Fruit fly (Drosophila melanogaster) ovary, adult (tissue): ENCODE measurements around the gene CG13008.

ENCODE experiments used
- CG17801 ChIP-seq: fragments of 200-800 bp; optimal IDR thresholded peaks from 2 replicates; lab custom pipeline; 2019; ENCODE audit warnings: missing biosample characterization, mild to moderate bottlenecking, missing genetic modification characterization, moderate library complexity; ENCODE audit not compliant: partially characterized antibody

Gene CG13008

DNA sequence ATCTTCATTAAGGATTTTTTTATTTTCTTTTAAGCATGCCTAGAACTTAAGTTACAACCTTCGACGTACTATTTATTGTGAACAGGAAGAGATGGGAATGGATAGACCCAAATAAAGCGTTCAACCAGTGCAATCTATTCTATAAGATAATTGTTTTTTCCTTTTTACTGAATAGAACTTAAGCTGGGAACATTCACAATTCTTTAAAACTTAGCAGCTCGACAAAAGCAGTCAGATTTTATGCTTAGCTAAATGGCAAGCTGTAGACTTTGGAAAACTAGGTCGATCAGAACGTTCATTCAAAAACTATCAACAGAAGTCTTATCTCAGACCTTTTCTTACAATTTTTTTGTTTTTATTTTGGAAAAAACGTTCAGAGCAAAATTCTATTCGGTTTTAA, at the start of gene CG13008:
TSS of gene CG13008 (plus strand) at position 301 of the 400 bp plus-strand sequence.
- TF ChIP-seq CG17801 (GFP tag; lab: Kevin White, UChicago): no peak

DNA sequence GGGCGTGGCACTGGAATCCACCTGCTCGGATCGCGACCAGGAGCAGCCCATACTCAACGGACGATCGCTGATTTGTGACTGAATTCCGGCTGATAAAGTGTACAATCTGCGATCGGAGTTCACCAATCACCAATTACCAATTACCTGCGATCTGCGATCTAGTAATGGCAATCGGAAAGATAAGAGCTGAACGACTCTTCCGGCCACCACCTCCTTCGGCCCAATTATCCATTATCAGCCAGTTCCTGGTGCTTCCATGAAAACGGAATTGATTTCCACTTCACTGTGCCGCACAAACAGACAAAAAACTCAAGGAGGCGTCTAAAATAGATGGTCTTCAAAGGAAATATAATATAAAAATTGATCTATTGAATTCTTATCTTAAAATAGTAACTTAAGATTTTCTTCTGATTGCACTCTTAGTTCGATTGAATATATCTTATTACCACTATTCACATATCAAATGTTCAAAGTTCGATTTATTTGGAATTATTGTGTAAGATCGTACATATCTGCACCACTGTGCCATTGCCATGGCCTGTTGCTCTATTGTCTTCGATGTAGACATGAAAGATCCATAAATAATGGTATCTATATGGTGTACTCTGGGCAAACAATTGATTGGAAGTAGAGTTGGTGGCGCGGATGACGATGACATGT, 46.6 kb upstream of the CG13008 start, which contains the start of gene CG15865:
TSS of gene CG15865 (minus strand) at position 51 of the 660 bp plus-strand sequence.
- TF ChIP-seq CG17801 (GFP tag; lab: Kevin White, UChicago): no peak

DNA sequence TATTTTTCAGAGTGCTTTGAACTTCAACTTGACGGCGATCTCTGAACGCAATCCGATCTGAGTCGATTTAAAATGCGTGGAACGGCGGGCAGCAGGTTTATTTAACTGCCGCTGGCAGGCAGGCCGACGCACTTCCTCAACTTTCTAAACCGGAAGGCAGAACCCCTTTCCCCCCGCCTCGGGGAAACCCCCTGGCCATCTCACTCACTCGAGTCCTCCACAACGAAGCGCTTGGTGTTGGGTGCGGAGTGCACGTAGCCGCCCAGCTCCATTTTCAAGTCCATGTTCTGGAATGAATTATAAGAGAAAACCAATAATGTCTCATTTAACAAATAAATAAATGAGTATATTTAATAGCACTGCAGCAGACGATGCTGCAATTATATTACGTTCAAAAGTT, 41.3 kb upstream of the CG13008 start:
- TF ChIP-seq CG17801 (GFP tag; lab: Kevin White, UChicago): no peak

DNA sequence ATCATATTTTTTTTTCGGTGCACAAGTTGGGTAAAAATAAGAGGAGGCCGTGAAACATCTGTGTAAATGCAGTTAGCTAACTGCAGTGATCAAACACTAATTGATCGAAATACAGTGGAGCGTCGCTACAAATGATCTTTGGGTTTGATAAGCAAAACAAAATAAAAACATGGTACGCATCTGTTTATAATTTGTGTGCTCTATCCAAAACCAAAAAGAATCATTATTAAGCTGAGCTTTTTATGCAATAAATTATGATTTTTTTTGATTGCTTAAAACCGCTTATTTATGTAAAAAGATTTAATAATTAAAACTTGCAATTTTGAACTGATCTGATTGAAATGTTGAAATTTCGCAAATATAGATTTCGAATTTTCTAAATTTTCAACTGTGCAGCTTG, 40.8 kb upstream of the CG13008 start:
- TF ChIP-seq CG17801 (GFP tag; lab: Kevin White, UChicago): no peak

DNA sequence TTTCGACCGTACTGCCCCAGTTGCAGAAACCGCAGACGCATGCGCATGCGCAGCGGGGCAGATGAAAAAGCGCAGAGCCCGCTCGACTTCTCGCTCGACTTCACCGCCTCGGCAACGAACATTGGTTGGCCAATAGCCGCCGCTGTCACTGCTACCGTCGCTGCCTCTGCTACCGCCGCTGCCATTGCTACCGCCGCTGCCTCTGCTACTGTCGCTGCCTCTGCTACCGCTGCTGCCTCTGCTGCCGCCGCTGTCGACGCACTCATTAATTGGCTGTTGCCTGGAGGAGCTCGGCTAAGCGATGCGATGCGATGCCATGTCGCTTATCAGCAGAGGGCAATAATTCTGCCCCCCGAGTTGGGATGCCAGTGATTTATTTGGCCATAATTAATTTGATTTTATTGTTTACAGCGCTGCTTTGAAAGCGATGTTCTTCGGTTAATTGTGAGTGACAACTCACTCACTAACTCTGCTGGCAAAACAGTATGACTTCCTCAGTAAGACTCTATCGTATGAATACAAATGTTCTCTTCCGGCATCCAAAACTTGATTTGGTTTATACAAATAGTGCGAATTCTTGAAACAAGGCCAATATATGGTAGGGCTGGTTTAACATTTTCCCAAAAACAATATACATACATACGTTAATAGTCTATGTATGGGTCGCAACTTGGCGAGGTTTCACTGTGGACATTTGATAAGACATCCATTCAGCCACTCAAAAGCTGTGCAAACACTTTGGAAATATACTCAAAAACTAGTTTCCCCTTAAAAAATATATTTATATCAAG, 40.2 kb upstream of the CG13008 start:
- TF ChIP-seq CG17801 (GFP tag; lab: Kevin White, UChicago): no peak

DNA sequence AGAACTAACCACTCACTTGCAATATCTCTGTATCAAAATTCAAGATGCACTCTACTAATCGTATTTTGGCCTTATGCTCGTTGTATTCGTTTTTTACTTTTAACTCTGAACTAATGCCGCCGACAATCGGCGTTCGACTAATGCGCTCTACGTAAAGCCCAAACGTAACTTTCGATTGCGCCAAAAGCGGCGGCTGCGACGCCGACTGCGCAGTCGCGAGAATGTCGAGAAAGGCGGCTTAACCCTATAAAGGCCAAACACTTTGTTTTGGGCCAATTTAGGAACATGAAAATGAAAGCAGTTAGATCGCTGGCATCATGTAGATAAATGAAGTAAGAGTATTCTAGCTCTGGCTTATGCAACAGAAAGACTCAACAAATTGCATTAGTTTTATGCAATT, 38.2 kb upstream of the CG13008 start:
- no peak for TF ChIP-seq CG17801 (GFP tag; lab: Kevin White, UChicago)

DNA sequence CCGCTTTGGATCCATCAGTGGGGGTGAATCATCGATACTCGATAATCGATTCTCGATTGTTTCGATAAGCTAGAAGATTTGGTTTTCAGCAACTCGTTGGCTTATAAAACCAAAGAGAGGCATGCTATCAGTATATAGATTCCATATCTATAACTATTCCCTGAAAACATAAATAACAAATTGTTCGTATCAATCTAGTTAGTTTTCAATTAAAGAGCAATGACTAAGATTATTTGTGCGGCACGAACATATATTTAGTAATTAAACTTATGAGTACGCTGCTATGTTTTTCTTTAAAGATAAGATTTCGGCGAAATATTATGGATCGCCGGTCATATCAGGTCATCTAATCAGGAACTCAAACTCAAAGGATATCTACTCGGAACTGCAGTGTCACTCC, 36.6 kb upstream of the CG13008 start:
- TF ChIP-seq CG17801 (GFP tag; lab: Kevin White, UChicago): no peak

DNA sequence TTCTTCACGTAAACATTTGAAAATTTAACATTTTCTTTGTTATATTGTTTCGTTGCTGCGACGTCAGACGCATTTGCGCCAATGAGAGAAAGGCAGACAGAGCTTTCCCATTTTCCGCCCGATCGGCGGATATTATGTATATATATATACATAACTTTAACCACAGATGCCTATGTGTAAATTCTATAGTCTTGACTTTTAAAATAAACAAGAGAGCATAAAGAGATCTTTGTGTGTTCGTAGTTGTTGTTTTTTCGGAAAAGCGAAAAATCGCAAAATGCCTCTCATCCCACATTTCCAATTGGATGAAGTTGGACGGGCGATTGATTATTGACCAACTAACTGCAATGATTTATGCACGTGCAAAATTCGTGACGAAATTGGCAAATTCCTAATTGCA, 34.5 kb upstream of the CG13008 start, which contains the start of gene CG13012:
TSS of gene CG13012 (minus strand) at position 101 of the 400 bp plus-strand sequence.
- TF ChIP-seq CG17801 (GFP tag; lab: Kevin White, UChicago): no peak

DNA sequence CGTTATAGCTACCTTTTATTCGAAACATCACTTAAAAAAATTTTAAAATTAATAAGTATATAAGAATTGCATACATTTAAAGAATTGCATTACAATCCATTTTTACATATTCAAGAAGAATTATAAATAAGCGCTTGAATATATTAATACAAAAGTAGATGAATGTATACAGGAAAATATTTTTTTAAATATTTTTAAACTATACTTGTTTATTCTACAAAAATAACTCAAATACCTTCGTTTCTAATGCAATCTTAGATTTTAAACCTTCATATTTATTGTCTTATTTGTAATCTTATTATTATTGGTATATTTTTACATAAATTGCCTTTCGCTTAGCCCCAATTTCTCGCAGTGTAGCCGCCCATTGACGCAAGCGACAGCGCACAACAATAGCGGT, 33.9 kb upstream of the CG13008 start:
- TF ChIP-seq CG17801 (GFP tag; lab: Kevin White, UChicago): no peak

DNA sequence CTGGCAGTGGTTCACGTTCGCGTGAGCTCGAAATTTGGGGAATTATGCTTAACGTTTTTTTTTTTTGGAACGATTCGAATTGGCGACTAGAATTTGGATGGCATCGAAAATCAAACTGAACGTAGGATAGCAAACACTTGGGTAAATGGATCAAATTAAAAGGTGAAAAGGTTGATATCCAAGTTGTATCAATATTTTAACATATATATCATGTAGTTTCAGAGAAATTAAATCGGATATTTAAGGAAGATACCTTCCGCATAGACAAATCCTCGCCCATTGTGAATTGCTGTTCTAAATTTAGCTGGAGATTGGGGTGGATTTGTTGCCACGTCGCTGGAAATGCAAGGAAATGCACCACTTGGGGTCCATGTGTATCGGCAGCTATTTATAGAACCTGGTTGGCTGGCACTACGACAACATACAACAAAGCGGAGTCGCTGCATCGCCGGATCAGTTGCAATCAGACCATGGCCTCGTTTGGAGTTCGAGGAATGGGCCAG, 32.2 kb upstream of the CG13008 start, which contains the start of the genes CG13010 and sing:
TSS of gene CG13010 (minus strand) at position 101 of the 503 bp plus-strand sequence.
TSS of gene sing (plus strand) at position 453 of the 503 bp plus-strand sequence.
- no peak for TF ChIP-seq CG17801 (GFP tag; lab: Kevin White, UChicago)

DNA sequence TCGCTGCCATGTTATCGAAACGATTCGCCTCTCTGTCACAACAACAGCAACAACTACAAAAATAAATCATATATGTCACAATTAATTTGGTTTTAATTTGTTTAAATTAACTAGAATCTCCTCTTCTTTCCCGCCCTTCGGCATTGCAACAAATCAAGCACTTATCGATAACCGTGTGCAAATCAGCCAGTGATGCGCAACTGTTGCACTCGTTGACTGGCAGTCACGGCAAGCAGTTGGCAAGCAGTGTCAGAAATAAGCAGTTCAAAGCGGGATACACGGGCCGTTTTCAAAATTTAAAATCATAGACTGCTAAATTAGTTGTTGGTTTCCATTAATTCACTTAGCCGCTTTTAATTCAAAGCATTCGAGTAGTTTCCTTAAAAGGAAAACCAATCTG, 27.3 kb upstream of the CG13008 start, which contains the start of gene Axs:
TSS of gene Axs (minus strand) at position 131 of the 400 bp plus-strand sequence.
- TF ChIP-seq CG17801 (GFP tag; lab: Kevin White, UChicago): no peak

DNA sequence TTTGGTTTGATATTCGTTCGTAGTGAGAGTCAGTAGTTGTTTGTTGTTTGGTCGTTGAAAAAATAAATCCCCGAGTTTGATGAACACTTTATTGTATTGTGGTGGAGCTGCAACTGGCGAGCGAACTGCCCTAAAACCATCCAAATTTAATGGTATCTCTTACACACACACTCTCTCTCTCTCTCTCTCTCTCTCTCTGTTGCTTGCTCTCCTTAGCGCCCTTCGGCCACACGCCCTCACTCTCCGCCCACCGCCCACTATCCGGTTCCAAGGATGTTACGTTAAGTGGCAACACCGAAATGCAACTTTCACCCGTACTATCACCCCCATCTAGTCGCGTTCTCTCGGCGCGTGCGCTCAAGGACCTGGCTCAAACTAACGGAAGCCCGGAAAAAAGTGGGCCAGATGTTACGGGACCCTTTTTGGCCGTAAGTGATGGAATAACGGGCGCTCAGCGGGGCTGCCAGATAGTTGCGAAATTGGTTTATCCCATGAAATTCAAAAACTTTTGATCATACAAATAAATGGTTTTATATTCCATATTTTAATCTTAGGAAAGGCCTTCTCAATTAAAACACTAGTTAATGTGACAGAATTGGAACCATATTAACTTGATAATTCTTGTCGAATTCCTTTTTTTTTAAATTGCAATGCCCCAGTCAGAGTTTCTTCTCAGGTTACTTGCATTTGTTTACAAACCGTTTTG, 23.6 kb upstream of the CG13008 start:
- TF ChIP-seq CG17801 (GFP tag; lab: Kevin White, UChicago): no peak

DNA sequence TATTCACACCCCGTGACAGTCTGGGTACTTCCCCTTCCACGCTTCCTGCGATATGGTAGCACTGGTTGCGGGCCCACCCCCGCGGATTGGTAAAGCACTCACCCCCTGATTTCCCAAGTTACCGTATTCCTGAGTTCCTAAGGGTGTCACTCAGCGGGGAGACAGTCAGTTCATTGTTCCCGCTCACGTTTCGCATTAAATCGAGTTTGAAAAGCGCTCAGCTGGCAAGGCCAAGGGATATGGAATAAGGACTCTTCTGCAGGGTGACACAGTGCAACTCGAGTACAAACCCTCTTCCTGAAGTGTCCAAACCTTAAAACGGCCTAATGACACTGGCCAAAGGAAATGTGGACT, 23.0 kb upstream of the CG13008 start:
- no peak for TF ChIP-seq CG17801 (GFP tag; lab: Kevin White, UChicago)

DNA sequence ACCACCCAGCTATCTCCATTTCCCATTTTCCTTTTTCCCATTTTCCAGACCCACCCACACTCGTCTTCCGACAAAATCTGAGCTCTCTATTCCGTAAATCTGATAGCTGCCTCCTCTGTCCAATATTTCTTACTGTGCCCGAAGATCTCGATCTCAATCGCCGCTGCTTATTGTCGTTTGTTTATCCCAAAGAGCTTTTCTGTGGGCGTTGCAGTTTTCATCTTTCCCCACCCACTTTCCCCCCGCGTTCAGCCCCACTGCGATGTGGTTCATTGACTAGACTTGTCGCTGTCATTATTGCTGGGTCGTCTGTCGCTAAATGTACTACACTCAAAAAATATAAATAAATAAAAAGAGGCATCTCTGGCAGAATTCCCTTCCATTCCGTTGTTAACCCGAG, 21.8 kb upstream of the CG13008 start:
- TF ChIP-seq CG17801 (GFP tag; lab: Kevin White, UChicago): no peak

DNA sequence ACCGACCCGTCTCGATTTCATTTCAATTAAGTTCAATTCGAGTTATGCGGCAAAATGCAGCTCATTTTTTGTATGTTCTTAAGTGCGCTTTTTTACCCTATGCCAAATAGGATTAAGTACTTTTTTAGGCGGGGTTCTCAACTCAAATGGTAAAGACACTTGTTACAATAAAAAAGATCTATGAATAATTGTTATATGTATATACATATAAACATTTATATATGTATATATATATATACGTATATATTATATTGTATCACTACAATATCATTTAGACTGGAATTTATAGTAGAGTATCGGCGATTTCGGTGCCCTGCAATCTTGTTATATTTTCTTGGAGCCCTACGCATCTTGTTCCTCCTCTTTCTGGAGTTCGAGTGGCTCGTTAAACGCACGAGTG, 21.1 kb upstream of the CG13008 start:
- TF ChIP-seq CG17801 (GFP tag; lab: Kevin White, UChicago): no peak
